Fruit fly (Drosophila melanogaster) whole organism: ENCODE measurements around the gene CG13982.

Source experiments
- CG8478 ChIP-seq: fragments of >200 bp; optimal IDR thresholded peaks from 2 replicates; lab custom pipeline; 2018; ENCODE audit warnings: inconsistent platforms
- psq ChIP-seq: fragments of >200 bp; optimal IDR thresholded peaks from 2 replicates; lab custom pipeline; 2017

DNA sequence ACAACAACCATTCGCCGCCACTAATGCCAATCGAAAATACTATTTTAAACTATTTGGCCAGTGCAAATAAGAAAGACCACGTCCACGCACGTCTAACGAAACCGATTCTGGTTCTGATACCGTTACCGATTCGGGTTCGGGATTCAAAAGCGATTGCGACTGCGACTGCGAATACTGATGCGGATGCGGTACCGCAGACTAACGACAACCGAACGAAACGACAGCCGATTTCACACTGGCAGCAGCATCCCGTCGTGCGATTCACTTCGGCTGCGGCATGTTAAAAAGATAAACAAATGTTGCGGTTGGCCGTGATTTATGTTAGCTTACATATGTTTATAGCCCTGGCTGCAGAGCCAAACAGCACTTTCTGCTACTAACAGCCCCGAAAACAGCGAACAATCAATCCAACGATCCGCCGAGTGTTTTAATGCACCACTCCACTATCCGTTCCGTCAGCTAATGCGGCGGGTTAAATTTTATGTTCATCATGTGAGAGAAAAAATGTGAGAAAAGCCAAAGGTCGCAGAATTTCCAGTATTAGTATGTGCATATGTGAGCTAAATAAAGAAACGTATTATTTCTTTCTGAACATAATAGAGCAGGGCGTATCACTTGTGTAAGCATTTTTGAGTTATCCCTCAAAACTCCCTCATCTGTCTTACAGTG is 892 bp upstream of the CG13982 start, which contains the start of gene DIP-epsilon:
- TF ChIP-seq CG8478 (no peak), psq (lab: Kevin White, UChicago) (no peak)
